Fruit fly (Drosophila melanogaster): ENCODE results near the gene Osi11.

dm6 chr3R:6269986-6270385 is 1.4 kb upstream of the Osi11 start:
- TF ChIP-seq usp (GFP tag; optimal IDR thresholded peaks at IDR 0.05), result no peak
- no peak for TF ChIP-seq CrebA (GFP tag; optimal IDR thresholded peaks at IDR 0.05; ENCODE audit: borderline replicate concordance)
- no peak for TF ChIP-seq dsf (GFP tag; optimal IDR thresholded peaks at IDR 0.05; ENCODE audit: borderline replicate concordance)
- TF ChIP-seq CG9705 (GFP tag; optimal IDR thresholded peaks at IDR 0.05), result no peak
- no peak for TF ChIP-seq Dfd (GFP tag; optimal IDR thresholded peaks at IDR 0.05)
- no peak for TF ChIP-seq pan (optimal IDR thresholded peaks at IDR 0.05)
- TF ChIP-seq Myc (optimal IDR thresholded peaks at IDR 0.05), result no peak
- no peak for TF ChIP-seq fru (GFP tag; optimal IDR thresholded peaks at IDR 0.05)
- TF ChIP-seq foxo (GFP tag; optimal IDR thresholded peaks at IDR 0.05), result no peak
- TF ChIP-seq ey (GFP tag; optimal IDR thresholded peaks at IDR 0.05), result no peak

All from whole organism, wandering third instar larva.